Fruit fly (Drosophila melanogaster): ENCODE measurements around the gene sisA.

Gene sisA

dm6 chrX:11311108-11311507, 11.0 kb downstream of the sisA start, which contains the start of gene Ir10a:
Gene Ir10a (minus strand): TSS chrX:11311208.
- TF ChIP-seq psq (optimal IDR thresholded peaks at IDR 0.05) (no peak), h (optimal IDR thresholded peaks at IDR 0.05) (no peak), Myc (optimal IDR thresholded peaks at IDR 0.05) (no peak), insv (optimal IDR thresholded peaks at IDR 0.05) (no peak), Sin3A (optimal IDR thresholded peaks at IDR 0.05) (no peak), ttk (optimal IDR thresholded peaks at IDR 0.05) (no peak)

- TF ChIP-seq ttk (optimal IDR thresholded peaks at IDR 0.05) (no peak), Myc (optimal IDR thresholded peaks at IDR 0.05) (no peak), Sin3A (optimal IDR thresholded peaks at IDR 0.05) (no peak), psq (optimal IDR thresholded peaks at IDR 0.05) (no peak), insv (optimal IDR thresholded peaks at IDR 0.05) (no peak), h (optimal IDR thresholded peaks at IDR 0.05) (no peak)
Observed at dm6 chrX:11302683-11303082, 19.5 kb downstream of the sisA start, which contains the start of gene CG44422. Gene CG44422 (minus strand): TSS chrX:11302783.

- TF ChIP-seq h (optimal IDR thresholded peaks at IDR 0.05), result no peak
- no peak for TF ChIP-seq ttk (optimal IDR thresholded peaks at IDR 0.05)
- no peak for TF ChIP-seq Myc (optimal IDR thresholded peaks at IDR 0.05)
- no peak for TF ChIP-seq Sin3A (optimal IDR thresholded peaks at IDR 0.05)
- TF ChIP-seq insv (optimal IDR thresholded peaks at IDR 0.05), result no peak
- no peak for TF ChIP-seq psq (optimal IDR thresholded peaks at IDR 0.05)
Observed at dm6 chrX:11295412-11296006, 26.6 kb downstream of the sisA start.

- TF ChIP-seq psq (optimal IDR thresholded peaks at IDR 0.05) (no peak), Myc (optimal IDR thresholded peaks at IDR 0.05) (no peak), insv (optimal IDR thresholded peaks at IDR 0.05) (no peak), h (optimal IDR thresholded peaks at IDR 0.05) (no peak), Sin3A (optimal IDR thresholded peaks at IDR 0.05) (no peak), ttk (optimal IDR thresholded peaks at IDR 0.05) (no peak)
Observed at dm6 chrX:11293567-11293966, 28.6 kb downstream of the sisA start.

dm6 chrX:11284993-11285392, 37.2 kb downstream of the sisA start:
- TF ChIP-seq ttk (optimal IDR thresholded peaks at IDR 0.05) (no peak), h (optimal IDR thresholded peaks at IDR 0.05) (no peak), Sin3A (optimal IDR thresholded peaks at IDR 0.05) (no peak), psq (optimal IDR thresholded peaks at IDR 0.05) (no peak)

- TF ChIP-seq insv (optimal IDR thresholded peaks at IDR 0.05) (no peak), ttk (optimal IDR thresholded peaks at IDR 0.05) (no peak), psq (optimal IDR thresholded peaks at IDR 0.05) (no peak), h (optimal IDR thresholded peaks at IDR 0.05) (no peak), Sin3A (optimal IDR thresholded peaks at IDR 0.05) (no peak), Myc (optimal IDR thresholded peaks at IDR 0.05) (no peak)
Observed at dm6 chrX:11283570-11283969, 38.6 kb downstream of the sisA start.

Data from Kc167 (cell line).